Worm (Caenorhabditis elegans): Measurements from ENCODE around the gene Y56A3A.16.

DNA sequence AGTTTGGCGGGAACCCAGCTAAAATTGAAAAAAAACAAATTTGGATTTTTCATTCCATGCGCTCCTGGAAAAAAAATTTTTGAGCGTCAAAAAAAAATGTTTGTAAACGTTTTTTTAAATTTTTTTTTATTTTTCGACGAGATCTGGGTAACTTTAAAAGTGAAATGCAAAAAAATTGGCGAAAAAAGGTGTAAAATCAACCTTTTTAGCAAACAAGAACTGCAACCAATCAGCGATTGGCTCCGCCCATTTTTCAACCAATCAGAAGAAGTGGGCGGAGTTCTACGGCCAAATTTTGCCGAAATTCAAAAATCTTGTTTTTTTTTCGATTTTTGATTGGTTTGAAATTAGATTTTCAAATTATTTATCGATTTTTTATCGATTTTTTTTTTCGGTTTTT lies 18.6 kb downstream of the Y56A3A.16 start:
- TF ChIP-seq pha-4 (tag; optimal IDR thresholded peaks at IDR 0.05), result no peak
- no peak for TF ChIP-seq snpc-4 (tag; optimal IDR thresholded peaks at IDR 0.05)
- no peak for TF ChIP-seq mep-1 (tag; optimal IDR thresholded peaks at IDR 0.05)
- TF ChIP-seq elt-1 (tag; optimal IDR thresholded peaks at IDR 0.05; ENCODE audit: borderline replicate concordance, insufficient read depth), result no peak
- no peak for TF ChIP-seq mab-5 (tag; optimal IDR thresholded peaks at IDR 0.05)
- TF ChIP-seq nhr-12 (tag; optimal IDR thresholded peaks at IDR 0.05), result no peak
- TF ChIP-seq nhr-28 (tag; optimal IDR thresholded peaks at IDR 0.05), result no peak
- no peak for TF ChIP-seq unc-62 (GFP tag; optimal IDR thresholded peaks at IDR 0.05)
- TF ChIP-seq unc-39 (tag; optimal IDR thresholded peaks at IDR 0.05), result no peak

Data from whole organism, mixed stage, embryonic.